Worm (Caenorhabditis elegans) whole organism, early embryonic: ENCODE results near the gene gsy-1.

Experiments used
- aly-1 ChIP-seq: sonication (generic microtip); optimal IDR thresholded peaks from 2 replicates; lab custom pipeline; 2016; ENCODE audit warnings: missing genetic modification characterization, missing compliant biosample characterization
- ama-1 ChIP-seq: fragments of 150-350 bp; optimal IDR thresholded peaks from 2 replicates; lab custom pipeline; 2014
- ceh-13 ChIP-seq: fragments of 200-800 bp; sonication (Bioruptor generic); optimal IDR thresholded peaks from 2 replicates; lab custom pipeline; 2018; ENCODE audit warnings: mild to moderate bottlenecking, missing genetic modification characterization, missing compliant biosample characterization
- ceh-36 ChIP-seq: sonication (generic microtip); optimal IDR thresholded peaks from 2 replicates; lab custom pipeline; 2016; ENCODE audit warnings: missing genetic modification characterization, inconsistent platforms, missing compliant biosample characterization
- tbx-11 ChIP-seq: fragments of 200-800 bp; sonication (Bioruptor generic); IDR thresholded peaks from 2 replicates; pipeline ENCODE4 v1.3.6; 2022; ENCODE audit warnings: missing genetic modification characterization, missing compliant biosample characterization
- tra-4 ChIP-seq: sonication (generic microtip); optimal IDR thresholded peaks from 2 replicates; lab custom pipeline; 2017; ENCODE audit warnings: missing genetic modification characterization, missing compliant biosample characterization

DNA sequence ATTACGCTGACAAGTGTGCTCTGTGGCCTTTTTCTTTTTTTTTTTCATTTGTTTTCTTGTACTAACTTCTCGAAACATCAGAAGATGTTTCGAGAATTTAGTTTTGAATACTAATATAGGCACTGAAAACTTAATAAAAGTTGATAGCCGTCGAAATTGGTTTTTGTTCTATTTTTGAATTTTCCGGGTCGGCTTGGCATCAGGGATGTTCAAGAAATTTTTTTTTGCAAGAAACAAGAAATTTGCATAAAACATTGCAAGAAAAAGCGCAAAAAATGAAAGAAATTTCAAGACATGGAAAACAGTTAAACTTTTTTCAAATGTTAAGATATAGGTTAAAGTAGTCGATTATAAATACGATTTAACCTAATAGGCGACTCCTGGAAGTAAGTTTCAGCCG lies 45.3 kb upstream of the gsy-1 start:
- TF ChIP-seq ceh-36 (tag; lab: Kevin White, UChicago) (no peak), ama-1 (lab: Kevin White, UChicago) (no peak), aly-1 (tag; lab: Kevin White, UChicago) (no peak), tbx-11 (no peak), tra-4 (tag; lab: Kevin White, UChicago) (no peak), ceh-13 (no peak)
